Worm (Caenorhabditis elegans) whole organism, mixed stage, embryonic: ENCODE measurements around the gene snr-5.

Experiments
- ceh-83 ChIP-seq: fragments of 200-800 bp; sonication (Bioruptor generic); optimal IDR thresholded peaks from 2 replicates; lab custom pipeline; 2018; ENCODE audit warnings: mild to moderate bottlenecking, missing genetic modification characterization, missing compliant biosample characterization
- ces-1 ChIP-seq: fragments of 150-350 bp; optimal IDR thresholded peaks from 2 replicates; lab custom pipeline; 2014; ENCODE audit warnings: missing biosample characterization, missing genetic modification reagents, missing genetic modification characterization
- elt-3 ChIP-seq: fragments of 150-350 bp; optimal IDR thresholded peaks from 2 replicates; lab custom pipeline; 2014; ENCODE audit warnings: missing biosample characterization, missing genetic modification characterization
- mab-5 ChIP-seq: fragments of 150-350 bp; optimal IDR thresholded peaks from 2 replicates; lab custom pipeline; 2014; ENCODE audit warnings: missing biosample characterization, missing genetic modification characterization
- mep-1 ChIP-seq: fragments of 150-350 bp; optimal IDR thresholded peaks from 2 replicates; lab custom pipeline; 2017; ENCODE audit warnings: missing biosample characterization, missing genetic modification reagents, missing genetic modification characterization, inconsistent platforms
- nhr-12 ChIP-seq: fragments of 150-350 bp; optimal IDR thresholded peaks from 2 replicates; lab custom pipeline; 2014; ENCODE audit warnings: missing biosample characterization, missing genetic modification characterization
- nhr-28 ChIP-seq: fragments of 150-350 bp; optimal IDR thresholded peaks from 2 replicates; lab custom pipeline; 2014; ENCODE audit warnings: missing biosample characterization, missing genetic modification characterization
- nhr-76 ChIP-seq: sonication (generic microtip); optimal IDR thresholded peaks from 2 replicates; lab custom pipeline; 2017; ENCODE audit warnings: missing biosample characterization, missing genetic modification characterization
- pha-4 ChIP-seq: fragments of 150-350 bp; optimal IDR thresholded peaks from 2 replicates; lab custom pipeline; 2018; ENCODE audit warnings: missing biosample characterization, missing genetic modification reagents, missing genetic modification characterization
- tbx-8 ChIP-seq: fragments of 200-800 bp; sonication (Bioruptor generic); optimal IDR thresholded peaks from 2 replicates; lab custom pipeline; 2018; ENCODE audit warnings: mild to moderate bottlenecking, missing genetic modification characterization, moderate library complexity, missing compliant biosample characterization
- unc-62 ChIP-seq: fragments of 150-350 bp; optimal IDR thresholded peaks from 2 replicates; lab custom pipeline; 2014; ENCODE audit warnings: missing biosample characterization, missing genetic modification reagents, missing genetic modification characterization

- TF ChIP-seq mab-5 (tag; lab: Kevin White, UChicago) (no peak), tbx-8 (GFP tag; lab: Kevin White, UChicago) (no peak), ces-1 (no peak), elt-3 (tag; lab: Kevin White, UChicago) (no peak), unc-62 (GFP tag; lab: Kevin White, UChicago) (no peak), nhr-76 (tag; lab: Kevin White, UChicago) (no peak), pha-4 (tag; lab: Kevin White, UChicago) (no peak), ceh-83 (GFP tag; lab: Kevin White, UChicago) (no peak), nhr-12 (tag; lab: Kevin White, UChicago) (no peak), mep-1 (tag; lab: Kevin White, UChicago) (no peak), nhr-28 (tag; lab: Kevin White, UChicago) (no peak)
These were observed 985 bp upstream of the snr-5 start, which contains the start of gene cuc-1 for ce11 chrIII:7860885-7861284.
